Fruit fly (Drosophila melanogaster) whole organism, embryonic: ENCODE data around the gene Tcs6.

Source experiments
- ATbp ChIP-seq: fragments of 200-800 bp; sonication (Bioruptor generic); optimal IDR thresholded peaks from 2 replicates; lab custom pipeline; 2017; ENCODE audit warnings: missing biosample characterization, mild to moderate bottlenecking, missing genetic modification characterization, missing genetic modification reagents
- Aef1 ChIP-seq: fragments of 200-800 bp; sonication (Bioruptor generic); IDR thresholded peaks from 3 replicates; pipeline ENCODE4 v1.3.6; 2022; ENCODE audit warnings: missing biosample characterization, missing genetic modification characterization
- BEAF-32 ChIP-seq: fragments of 200-800 bp; sonication (Bioruptor generic); optimal IDR thresholded peaks from 3 replicates; lab custom pipeline; 2017; ENCODE audit warnings: missing biosample characterization, missing genetic modification characterization, mild to moderate bottlenecking, moderate library complexity, missing genetic modification reagents
- CG10274 ChIP-seq: fragments of 200-800 bp; sonication (Bioruptor generic); optimal IDR thresholded peaks from 3 replicates; lab custom pipeline; 2017; ENCODE audit warnings: missing biosample characterization, mild to moderate bottlenecking, missing genetic modification characterization
- CG10321 ChIP-seq: fragments of 200-800 bp; sonication (Bioruptor generic); IDR thresholded peaks from 2 replicates; pipeline ENCODE4 v1.3.6; 2022; ENCODE audit warnings: missing biosample characterization, missing genetic modification characterization
- CG15073 ChIP-seq: fragments of 200-800 bp; sonication (Bioruptor generic); optimal IDR thresholded peaks from 2 replicates; lab custom pipeline; 2016; ENCODE audit warnings: missing biosample characterization, missing genetic modification characterization
- CG1603 ChIP-seq: fragments of 200-800 bp; sonication (Bioruptor generic); optimal IDR thresholded peaks from 2 replicates; lab custom pipeline; 2019; ENCODE audit warnings: missing biosample characterization, mild to moderate bottlenecking, missing genetic modification characterization, moderate library complexity
- CG30020 ChIP-seq: fragments of 200-800 bp; optimal IDR thresholded peaks from 2 replicates; lab custom pipeline; 2019; ENCODE audit warnings: missing biosample characterization, mild to moderate bottlenecking, missing genetic modification characterization, moderate library complexity
- CG30403 ChIP-seq: fragments of 200-800 bp; sonication (Bioruptor generic); optimal IDR thresholded peaks from 3 replicates; lab custom pipeline; 2016; ENCODE audit warnings: missing biosample characterization, missing genetic modification characterization
- CG3065 ChIP-seq: fragments of 200-800 bp; sonication (Bioruptor generic); optimal IDR thresholded peaks from 2 replicates; lab custom pipeline; 2016; ENCODE audit warnings: missing biosample characterization, missing genetic modification characterization
- CG31224 ChIP-seq: fragments of 200-800 bp; sonication (Bioruptor generic); IDR thresholded peaks from 2 replicates; pipeline ENCODE4 v1.3.6; 2022; ENCODE audit warnings: missing biosample characterization, missing genetic modification characterization
- CG34224 ChIP-seq: fragments of 200-800 bp; sonication (Bioruptor generic); IDR thresholded peaks from 3 replicates; pipeline ENCODE4 v1.3.6; 2022; ENCODE audit warnings: missing biosample characterization, missing genetic modification characterization; ENCODE audit not compliant: partially characterized antibody
- CG34376 ChIP-seq: fragments of 200-800 bp; sonication (Bioruptor generic); optimal IDR thresholded peaks from 2 replicates; lab custom pipeline; 2018; ENCODE audit warnings: missing biosample characterization, mild to moderate bottlenecking, missing genetic modification characterization
- CG4360 ChIP-seq: fragments of 200-800 bp; sonication (Bioruptor generic); IDR thresholded peaks from 2 replicates; pipeline ENCODE4 v1.3.6; 2022; ENCODE audit warnings: missing biosample characterization, missing genetic modification characterization
- CG4424 ChIP-seq: fragments of 200-800 bp; sonication (Bioruptor generic); optimal IDR thresholded peaks from 3 replicates; lab custom pipeline; 2016; ENCODE audit warnings: missing biosample characterization, missing genetic modification characterization
- CG4854 ChIP-seq: fragments of 200-800 bp; sonication (Bioruptor generic); optimal IDR thresholded peaks from 2 replicates; lab custom pipeline; 2016; ENCODE audit warnings: missing biosample characterization, missing genetic modification characterization, inconsistent platforms
- CG6791 ChIP-seq: fragments of 200-800 bp; sonication (Bioruptor generic); IDR thresholded peaks from 3 replicates; pipeline ENCODE4 v1.3.6; 2022; ENCODE audit warnings: missing biosample characterization, missing genetic modification characterization; ENCODE audit not compliant: partially characterized antibody
- CG7839 ChIP-seq: fragments of 200-800 bp; sonication (Bioruptor generic); optimal IDR thresholded peaks from 3 replicates; lab custom pipeline; 2018; ENCODE audit warnings: missing biosample characterization, mild to moderate bottlenecking, missing genetic modification characterization, moderate library complexity
- CG8281 ChIP-seq: fragments of 200-800 bp; sonication (Bioruptor generic); optimal IDR thresholded peaks from 2 replicates; lab custom pipeline; 2018; ENCODE audit warnings: missing biosample characterization, mild to moderate bottlenecking, missing genetic modification characterization, moderate library complexity
- CG8388 ChIP-seq: fragments of 200-800 bp; sonication (Bioruptor generic); optimal IDR thresholded peaks from 2 replicates; lab custom pipeline; 2019; ENCODE audit warnings: missing biosample characterization, mild to moderate bottlenecking, missing genetic modification characterization, moderate library complexity
- CG8765 ChIP-seq: fragments of 200-800 bp; sonication (Bioruptor generic); IDR thresholded peaks from 2 replicates; pipeline ENCODE4 v1.3.6; 2022; ENCODE audit warnings: missing biosample characterization, missing genetic modification characterization
- CG9797 ChIP-seq: fragments of 200-800 bp; sonication (Bioruptor generic); optimal IDR thresholded peaks from 3 replicates; lab custom pipeline; 2018; ENCODE audit warnings: missing biosample characterization, mild to moderate bottlenecking, missing genetic modification characterization
- CG9876 ChIP-seq: fragments of 200-800 bp; sonication (Bioruptor generic); optimal IDR thresholded peaks from 2 replicates; lab custom pipeline; 2016; ENCODE audit warnings: missing biosample characterization, missing genetic modification characterization
- CTCF ChIP-seq: fragments of 200-800 bp; sonication (Bioruptor generic); optimal IDR thresholded peaks from 2 replicates; lab custom pipeline; 2017; ENCODE audit warnings: missing biosample characterization, mild to moderate bottlenecking, missing genetic modification characterization, moderate library complexity
- D ChIP-seq, 2 experiments: fragments of 200-800 bp in 1 of 2; fragments of >200 bp in 1 of 2; sonication (Bioruptor generic) in 1 of 2; optimal IDR thresholded peaks; 2 replicates in 1 of 2; 3 replicates in 1 of 2; lab custom pipeline; 2017; ENCODE audit warnings: mild to moderate bottlenecking in 1 of 2, missing biosample characterization in 1 of 2, missing genetic modification characterization in 1 of 2, missing genetic modification reagents in 1 of 2
- Doc3 ChIP-seq: fragments of 200-800 bp; sonication (Bioruptor generic); IDR thresholded peaks from 3 replicates; pipeline ENCODE4 v1.3.6; 2022; ENCODE audit warnings: missing biosample characterization, missing genetic modification characterization; ENCODE audit not compliant: partially characterized antibody
- Dp ChIP-seq: fragments of 200-800 bp; sonication (Bioruptor generic); optimal IDR thresholded peaks from 2 replicates; lab custom pipeline; 2018; ENCODE audit warnings: missing biosample characterization, mild to moderate bottlenecking, missing genetic modification characterization, moderate library complexity
- Fer3 ChIP-seq: fragments of 200-800 bp; sonication (Bioruptor generic); optimal IDR thresholded peaks from 2 replicates; lab custom pipeline; 2018; ENCODE audit warnings: missing biosample characterization, mild to moderate bottlenecking, missing genetic modification characterization, moderate library complexity
- H2.0 ChIP-seq: fragments of 200-800 bp; sonication (Bioruptor generic); IDR thresholded peaks from 2 replicates; pipeline ENCODE4 v1.3.6; 2022; ENCODE audit warnings: missing biosample characterization, missing genetic modification characterization
- Hmx ChIP-seq: fragments of 200-800 bp; sonication (Bioruptor generic); optimal IDR thresholded peaks from 2 replicates; lab custom pipeline; 2016; ENCODE audit warnings: missing biosample characterization, missing genetic modification characterization
- Hr39 ChIP-seq: fragments of >200 bp; optimal IDR thresholded peaks from 2 replicates; lab custom pipeline; 2017
- Lpt ChIP-seq: fragments of >200 bp; optimal IDR thresholded peaks from 2 replicates; lab custom pipeline; 2018; ENCODE audit warnings: missing biosample characterization, missing genetic modification characterization
- Oli ChIP-seq: fragments of 200-800 bp; sonication (Bioruptor generic); optimal IDR thresholded peaks from 2 replicates; lab custom pipeline; 2018; ENCODE audit warnings: missing biosample characterization, mild to moderate bottlenecking, missing genetic modification characterization, moderate library complexity
- PHDP ChIP-seq: fragments of 200-800 bp; sonication (Bioruptor generic); optimal IDR thresholded peaks from 3 replicates; lab custom pipeline; 2018; ENCODE audit warnings: missing biosample characterization, mild to moderate bottlenecking, missing genetic modification characterization, moderate library complexity
- aop ChIP-seq: fragments of 200-800 bp; sonication (Bioruptor generic); IDR thresholded peaks from 2 replicates; pipeline ENCODE4 v1.3.6; 2022; ENCODE audit warnings: missing biosample characterization, missing genetic modification characterization
- chn ChIP-seq: fragments of 200-800 bp; sonication (Bioruptor generic); optimal IDR thresholded peaks from 2 replicates; lab custom pipeline; 2016; ENCODE audit warnings: missing biosample characterization, missing genetic modification characterization
- disco-r ChIP-seq: fragments of 200-800 bp; sonication (Bioruptor generic); optimal IDR thresholded peaks from 2 replicates; lab custom pipeline; 2016; ENCODE audit warnings: missing biosample characterization, missing genetic modification characterization
- dysf ChIP-seq: fragments of 200-800 bp; sonication (Bioruptor generic); IDR thresholded peaks from 3 replicates; pipeline ENCODE4 v1.3.6; 2022; ENCODE audit warnings: missing biosample characterization, missing genetic modification characterization
- hb ChIP-seq: fragments of 200-800 bp; sonication (Bioruptor generic); IDR thresholded peaks from 3 replicates; pipeline ENCODE4 v1.3.6; 2022; ENCODE audit warnings: missing biosample characterization, missing genetic modification characterization; ENCODE audit not compliant: partially characterized antibody
- klu ChIP-seq: fragments of 200-800 bp; sonication (Bioruptor generic); IDR thresholded peaks from 2 replicates; pipeline ENCODE4 v1.3.6; 2022; ENCODE audit warnings: missing biosample characterization, missing genetic modification characterization
- lilli ChIP-seq: fragments of 200-800 bp; sonication (Bioruptor generic); optimal IDR thresholded peaks from 3 replicates; lab custom pipeline; 2016; ENCODE audit warnings: missing biosample characterization, missing genetic modification characterization
- lov ChIP-seq, 2 experiments: fragments of 200-800 bp in 1 of 2; fragments of >200 bp in 1 of 2; sonication (Bioruptor generic) in 1 of 2; IDR thresholded peaks in 1 of 2; optimal IDR thresholded peaks in 1 of 2; 2 replicates in 1 of 2; 3 replicates in 1 of 2; pipeline versions ENCODE4 v1.3.6 to Lab custom; 2017 to 2022; ENCODE audit warnings: missing biosample characterization in 1 of 2, missing genetic modification characterization in 1 of 2
- nerfin-2 ChIP-seq: fragments of 200-800 bp; sonication (Bioruptor generic); IDR thresholded peaks from 2 replicates; pipeline ENCODE4 v1.3.6; 2022; ENCODE audit warnings: missing biosample characterization, missing genetic modification characterization; ENCODE audit not compliant: partially characterized antibody
- sens ChIP-seq: fragments of 200-800 bp; sonication (Bioruptor generic); peaks from one replicate; lab custom pipeline; 2016; ENCODE audit warnings: missing biosample characterization, missing genetic modification characterization
- sima ChIP-seq: fragments of 200-800 bp; sonication (Bioruptor generic); optimal IDR thresholded peaks from 2 replicates; lab custom pipeline; 2016; ENCODE audit warnings: missing biosample characterization, missing genetic modification characterization
- sqz ChIP-seq: fragments of 200-800 bp; sonication (Bioruptor generic); optimal IDR thresholded peaks from 3 replicates; lab custom pipeline; 2018; ENCODE audit warnings: missing biosample characterization, mild to moderate bottlenecking, missing genetic modification characterization
- tio ChIP-seq: fragments of 200-800 bp; sonication (Bioruptor generic); optimal IDR thresholded peaks from 2 replicates; lab custom pipeline; 2017; ENCODE audit warnings: missing biosample characterization, missing genetic modification characterization, inconsistent platforms
- usp ChIP-seq: fragments of >200 bp; optimal IDR thresholded peaks from 2 replicates; lab custom pipeline; 2017; ENCODE audit warnings: missing biosample characterization, missing genetic modification characterization

The Tcs6 gene

DNA sequence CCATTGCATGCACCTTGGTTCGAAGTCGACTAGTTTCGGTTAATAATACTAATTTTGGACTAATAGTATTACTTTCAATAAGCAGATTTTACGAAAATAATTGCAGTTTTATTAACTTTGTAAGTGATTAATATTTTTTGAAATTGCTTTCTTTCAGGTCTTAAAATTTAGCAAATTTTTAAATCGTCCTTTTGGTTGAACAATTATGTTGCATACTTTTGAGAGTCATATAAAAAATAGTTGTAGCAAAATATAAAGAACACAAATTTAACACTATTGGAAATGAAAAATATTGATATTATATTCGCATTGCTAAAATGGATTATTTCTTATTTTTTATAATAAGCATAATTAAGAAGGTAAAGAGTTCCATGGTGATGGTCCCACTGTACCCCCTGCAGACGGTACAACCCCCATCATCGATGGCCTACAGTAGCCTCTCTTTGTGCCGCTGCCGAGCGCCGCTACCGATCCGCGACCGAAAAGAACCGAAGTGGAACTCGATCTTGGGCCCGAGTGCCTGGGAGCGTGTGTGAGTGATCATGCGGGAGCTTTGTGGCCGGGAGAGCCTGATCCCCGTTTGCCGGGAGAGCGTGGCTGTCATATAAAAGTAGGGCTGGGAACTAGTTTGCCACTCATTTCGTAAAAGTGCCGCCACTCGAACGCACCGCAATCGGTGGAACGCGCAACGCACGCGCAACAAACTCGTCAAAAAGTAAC lies 36.7 kb downstream of the Tcs6 start (continued):
- TF ChIP-seq lilli (GFP tag; lab: Kevin White, UChicago) = peak; percentile 90
- TF ChIP-seq sima = peak; percentile 59
- TF ChIP-seq Dp (GFP tag; lab: Kevin White, UChicago) = no peak
- peak; percentile 73 for TF ChIP-seq CG8281 (tag; lab: Kevin White, UChicago)
- peak; percentile 81 for TF ChIP-seq Aef1 (GFP tag; lab: Robert Waterston, UW)
- TF ChIP-seq Fer3 (tag; lab: Kevin White, UChicago) = peak; percentile 84
- peak; percentile 60; the same call in 1 of the 3 replicates for TF ChIP-seq hb (GFP tag; lab: Robert Waterston, UW)
- no peak for TF ChIP-seq CG34224
- TF ChIP-seq sens = peak; percentile 99
- TF ChIP-seq CG9797 = peak; percentile 31
- peak; percentile 87 for TF ChIP-seq CG30020 (tag; lab: Kevin White, UChicago)
- TF ChIP-seq ATbp = peak; percentile 89
- no peak for TF ChIP-seq lov (optimal IDR thresholded peaks at IDR 0.05; lab: Kevin White, UChicago)
- TF ChIP-seq lov (GFP tag; IDR thresholded peaks at IDR 0.05; lab: Robert Waterston, UW) = 0 out of 3 replicates have a peak, but pooled peaks have one; percentile 38
- TF ChIP-seq klu (GFP tag; lab: Robert Waterston, UW) = peak; percentile 81
- TF ChIP-seq CG9876 (GFP tag; lab: Kevin White, UChicago) = peak; percentile 58
- peak; percentile 98 for TF ChIP-seq CG30403 (GFP tag; lab: Kevin White, UChicago)
- peak; percentile 97 for TF ChIP-seq CG4424 (GFP tag; lab: Kevin White, UChicago)
- peak; percentile 29; the same call in 1 of the 2 replicates for TF ChIP-seq aop (GFP tag; lab: Robert Waterston, UW)
- peak; percentile 57 for TF ChIP-seq CG4854
- peak; percentile 81 for TF ChIP-seq H2.0
- peak; percentile 56 for TF ChIP-seq CG34376 (GFP tag; lab: Kevin White, UChicago)
- TF ChIP-seq Oli (tag; lab: Kevin White, UChicago) = peak; percentile 97
- no peak for TF ChIP-seq D (optimal IDR thresholded peaks at IDR 0.05; lab: Kevin White, UChicago)
- peak; percentile 98 for TF ChIP-seq D (GFP tag; optimal IDR thresholded peaks at IDR 0.05; lab: Kevin White, UChicago)
- TF ChIP-seq CG8765 (GFP tag; lab: Robert Waterston, UW) = no peak; the same call in none of the 2 replicates
- peak; percentile 61 for TF ChIP-seq CG31224 (GFP tag; lab: Robert Waterston, UW)
- peak; percentile 70 for TF ChIP-seq chn (GFP tag; lab: Kevin White, UChicago)
- peak; percentile 64 for TF ChIP-seq CG15073 (GFP tag; lab: Kevin White, UChicago)
- TF ChIP-seq CG4360 (GFP tag; lab: Robert Waterston, UW) = no peak
- TF ChIP-seq CG10321 = peak; percentile 56
- no peak for TF ChIP-seq Lpt (GFP tag; lab: Kevin White, UChicago)
- TF ChIP-seq Doc3 (GFP tag; lab: Robert Waterston, UW) = peak; percentile 44; the same call in 2 of the 3 replicates
- peak; percentile 86 for TF ChIP-seq CG10274 (GFP tag; lab: Kevin White, UChicago)
- TF ChIP-seq dysf (GFP tag; lab: Robert Waterston, UW) = peak; percentile 91
- TF ChIP-seq CG3065 (GFP tag; lab: Kevin White, UChicago) = peak; percentile 83
- peak; percentile 7; the same call in 1 of the 3 replicates for TF ChIP-seq CG6791 (GFP tag; lab: Robert Waterston, UW)
- TF ChIP-seq CG7839 = peak; percentile 97
- TF ChIP-seq PHDP = peak; percentile 92
- peak; percentile 94 for TF ChIP-seq sqz (GFP tag; lab: Kevin White, UChicago)
- TF ChIP-seq usp (GFP tag; lab: Kevin White, UChicago) = no peak
- peak; percentile 71 for TF ChIP-seq disco-r (GFP tag; lab: Kevin White, UChicago)
- no peak for TF ChIP-seq nerfin-2 (GFP tag; lab: Robert Waterston, UW)
- peak; percentile 50 for TF ChIP-seq CG1603 (tag; lab: Kevin White, UChicago)
- peak; percentile 11 for TF ChIP-seq BEAF-32 (GFP tag; lab: Kevin White, UChicago)
- peak; percentile 49 for TF ChIP-seq CTCF (GFP tag; lab: Kevin White, UChicago)
- TF ChIP-seq tio (GFP tag; lab: Kevin White, UChicago) = peak; percentile 98
- TF ChIP-seq CG8388 (GFP tag; lab: Kevin White, UChicago) = peak; percentile 94
- TF ChIP-seq Hr39 (lab: Kevin White, UChicago) = no peak
- TF ChIP-seq Hmx (GFP tag; lab: Kevin White, UChicago) = peak; percentile 87
